Worm (Caenorhabditis elegans) whole organism, L1 larva: ENCODE measurements around the gene F58B4.3.

ENCODE experiments used
- ama-1 ChIP-seq: fragments of 150-350 bp; optimal IDR thresholded peaks from 2 replicates; lab custom pipeline; 2014
- blmp-1 ChIP-seq: fragments of 150-350 bp; optimal IDR thresholded peaks from 2 replicates; lab custom pipeline; 2014; ENCODE audit warnings: missing biosample characterization, missing genetic modification characterization
- dpl-1 ChIP-seq, 3 experiments: fragments of 150-350 bp in 2 of 3; sonication (generic microtip) in 1 of 3; optimal IDR thresholded peaks; 2 replicates each; lab custom pipeline; 2014 to 2017; ENCODE audit warnings: missing biosample characterization in 3 of 3, missing genetic modification characterization in 3 of 3, missing genetic modification reagents in 3 of 3
- elt-3 ChIP-seq, 6 experiments: fragments of 150-350 bp in 1 of 6; sonication (generic microtip); optimal IDR thresholded peaks; 2 replicates each; lab custom pipeline; 2017 to 2018; ENCODE audit warnings: missing biosample characterization in 6 of 6, missing genetic modification characterization in 6 of 6, inconsistent platforms in 1 of 6
- fos-1 ChIP-seq: fragments of 150-350 bp; optimal IDR thresholded peaks from 2 replicates; lab custom pipeline; 2014; ENCODE audit warnings: missing biosample characterization, missing genetic modification characterization
- mdl-1 ChIP-seq, 2 experiments: fragments of 150-350 bp; optimal IDR thresholded peaks; 2 replicates each; lab custom pipeline; 2014 to 2017; ENCODE audit warnings: missing biosample characterization in 2 of 2, missing genetic modification characterization in 2 of 2, inconsistent platforms in 1 of 2
- nhr-12 ChIP-seq: sonication (generic microtip); optimal IDR thresholded peaks from 2 replicates; lab custom pipeline; 2017; ENCODE audit warnings: missing biosample characterization, missing genetic modification characterization
- nhr-84 ChIP-seq: sonication (generic microtip); optimal IDR thresholded peaks from 2 replicates; lab custom pipeline; 2017; ENCODE audit warnings: missing biosample characterization, missing genetic modification characterization
- pag-3 ChIP-seq: sonication (generic microtip); optimal IDR thresholded peaks from 2 replicates; lab custom pipeline; 2017; ENCODE audit warnings: missing genetic modification characterization, mild to moderate bottlenecking, missing compliant biosample characterization, antibody characterized with exemption, borderline replicate concordance; ENCODE audit not compliant: insufficient read depth
- rnt-1 ChIP-seq: sonication (generic microtip); optimal IDR thresholded peaks from 2 replicates; lab custom pipeline; 2016; ENCODE audit warnings: mild to moderate bottlenecking, missing genetic modification characterization, moderate library complexity, missing compliant biosample characterization
- skn-1 ChIP-seq: fragments of 150-350 bp; optimal IDR thresholded peaks from 2 replicates; lab custom pipeline; 2014; ENCODE audit warnings: missing biosample characterization, missing genetic modification characterization
- unc-62 ChIP-seq: fragments of 150-350 bp; optimal IDR thresholded peaks from 2 replicates; lab custom pipeline; 2014; ENCODE audit warnings: missing biosample characterization, missing genetic modification reagents, missing genetic modification characterization
- vab-15 ChIP-seq: sonication (generic microtip); optimal IDR thresholded peaks from 2 replicates; lab custom pipeline; 2017; ENCODE audit warnings: missing genotype, mild to moderate bottlenecking, missing genetic modification characterization, missing compliant biosample characterization

DNA sequence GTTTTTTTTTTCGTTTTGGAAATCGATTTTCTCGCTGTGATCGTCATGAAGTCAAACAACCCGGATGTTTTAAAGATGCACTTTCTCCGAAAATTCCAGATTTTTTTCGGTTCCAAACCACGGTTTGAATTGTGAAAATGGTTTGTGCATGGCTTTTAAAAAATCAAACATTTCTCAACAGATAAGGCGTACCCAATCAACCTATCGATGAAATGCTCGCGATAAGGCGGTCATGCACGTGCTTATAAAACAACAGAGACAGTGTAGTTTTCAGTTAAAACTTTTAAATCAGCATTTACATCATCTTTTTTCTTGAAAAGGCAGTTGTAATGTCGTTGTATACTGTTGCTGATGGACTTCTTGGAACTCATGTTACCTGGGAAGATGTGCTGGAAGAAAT is 2.8 kb downstream of the F58B4.3 start, which contains the start of gene F58B4.5:
- TF ChIP-seq vab-15 (no peak), rnt-1 (tag; lab: Kevin White, UChicago) (no peak), mdl-1 (tag; optimal IDR thresholded peaks at IDR 0.05; lab: Kevin White, UChicago) (no peak), elt-3 (tag; optimal IDR thresholded peaks at IDR 0.05; lab: Kevin White, UChicago) (no peak), pag-3 (tag; lab: Kevin White, UChicago) (no peak), skn-1 (tag; lab: Kevin White, UChicago) (no peak), nhr-84 (tag; lab: Kevin White, UChicago) (no peak), fos-1 (tag; lab: Kevin White, UChicago) (no peak), blmp-1 (tag; lab: Kevin White, UChicago) (no peak), ama-1 (lab: Kevin White, UChicago) (no peak), unc-62 (GFP tag; lab: Kevin White, UChicago) (no peak), nhr-12 (tag; lab: Kevin White, UChicago) (no peak), dpl-1 (GFP tag; optimal IDR thresholded peaks at IDR 0.05; lab: Kevin White, UChicago) (no peak)
